Worm (Caenorhabditis elegans) whole organism, L3 larva: ENCODE measurements around the gene cat-4.

Experiments
- R02D3.7 ChIP-seq: fragments of 150-350 bp; optimal IDR thresholded peaks from 2 replicates; lab custom pipeline; 2014; ENCODE audit warnings: missing biosample characterization, missing genetic modification characterization
- ZK546.5 ChIP-seq: sonication (generic microtip); optimal IDR thresholded peaks from 2 replicates; lab custom pipeline; 2017; ENCODE audit warnings: missing biosample characterization, missing genetic modification characterization
- aly-2 ChIP-seq: fragments of 150-350 bp; optimal IDR thresholded peaks from 2 replicates; lab custom pipeline; 2014; ENCODE audit warnings: missing biosample characterization, missing genetic modification characterization
- ama-1 ChIP-seq: fragments of 150-350 bp; optimal IDR thresholded peaks from 2 replicates; lab custom pipeline; 2018
- ceh-28 ChIP-seq: fragments of 150-350 bp; optimal IDR thresholded peaks from 2 replicates; lab custom pipeline; 2014; ENCODE audit warnings: missing biosample characterization, missing genetic modification reagents, missing genetic modification characterization
- ceh-82 ChIP-seq: fragments of 150-350 bp; optimal IDR thresholded peaks from 2 replicates; lab custom pipeline; 2014; ENCODE audit warnings: missing biosample characterization, missing genetic modification characterization
- ceh-9 ChIP-seq: sonication (generic microtip); optimal IDR thresholded peaks from 2 replicates; lab custom pipeline; 2018; ENCODE audit warnings: missing biosample characterization, missing genetic modification characterization
- daf-12 ChIP-seq: fragments of 150-350 bp; optimal IDR thresholded peaks from 2 replicates; lab custom pipeline; 2014; ENCODE audit warnings: missing biosample characterization, missing genetic modification reagents, missing genetic modification characterization
- egl-27 ChIP-seq: sonication (generic microtip); optimal IDR thresholded peaks from 4 replicates; lab custom pipeline; 2017; ENCODE audit warnings: missing biosample characterization, missing genetic modification reagents, missing genetic modification characterization
- elt-1 ChIP-seq: fragments of 150-350 bp; optimal IDR thresholded peaks from 2 replicates; lab custom pipeline; 2014; ENCODE audit warnings: missing biosample characterization, missing genetic modification characterization
- elt-2 ChIP-seq: sonication (generic microtip); optimal IDR thresholded peaks from 2 replicates; lab custom pipeline; 2016; ENCODE audit warnings: missing genetic modification reagents, mild to moderate bottlenecking, missing genetic modification characterization, missing compliant biosample characterization
- elt-3 ChIP-seq, 3 experiments: fragments of 150-350 bp in 1 of 3; sonication (generic microtip) in 2 of 3; optimal IDR thresholded peaks; 2 replicates in 2 of 3; 4 replicates in 1 of 3; lab custom pipeline; 2014 to 2017; ENCODE audit warnings: missing biosample characterization in 3 of 3, missing genetic modification characterization in 3 of 3
- eor-1 ChIP-seq, 2 experiments: fragments of 150-350 bp; optimal IDR thresholded peaks; 2 replicates each; lab custom pipeline; 2014 to 2018; ENCODE audit warnings: missing biosample characterization in 2 of 2, missing genetic modification characterization in 2 of 2
- fkh-10 ChIP-seq: sonication (generic microtip); optimal IDR thresholded peaks from 2 replicates; lab custom pipeline; 2017; ENCODE audit warnings: missing biosample characterization, missing genetic modification reagents, missing genetic modification characterization
- fkh-2 ChIP-seq: fragments of 150-350 bp; optimal IDR thresholded peaks from 2 replicates; lab custom pipeline; 2014; ENCODE audit warnings: missing biosample characterization, missing genetic modification reagents, missing genetic modification characterization
- hmg-11 ChIP-seq: sonication (generic microtip); optimal IDR thresholded peaks from 2 replicates; lab custom pipeline; 2016; ENCODE audit warnings: missing genetic modification characterization, missing compliant biosample characterization
- jun-1 ChIP-seq: fragments of 150-350 bp; optimal IDR thresholded peaks from 2 replicates; lab custom pipeline; 2014; ENCODE audit warnings: missing biosample characterization, missing genetic modification reagents, missing genetic modification characterization
- lin-15B ChIP-seq: fragments of 150-350 bp; optimal IDR thresholded peaks from 2 replicates; lab custom pipeline; 2014; ENCODE audit warnings: missing biosample characterization, missing genetic modification characterization
- lin-39 ChIP-seq: fragments of 150-350 bp; optimal IDR thresholded peaks from 2 replicates; lab custom pipeline; 2018; ENCODE audit warnings: missing biosample characterization, missing genetic modification reagents, missing genetic modification characterization
- lsy-12 ChIP-seq: sonication (generic microtip); optimal IDR thresholded peaks from 2 replicates; lab custom pipeline; 2016; ENCODE audit warnings: mild to moderate bottlenecking, missing genetic modification characterization, missing compliant biosample characterization
- mdl-1 ChIP-seq: fragments of 150-350 bp; optimal IDR thresholded peaks from 2 replicates; lab custom pipeline; 2014; ENCODE audit warnings: missing biosample characterization, missing genetic modification characterization
- mml-1 ChIP-seq: fragments of 150-350 bp; sonication (generic microtip); optimal IDR thresholded peaks from 3 replicates; lab custom pipeline; 2014; ENCODE audit warnings: missing biosample characterization, missing genetic modification characterization
- nfya-1 ChIP-seq: sonication (generic microtip); optimal IDR thresholded peaks from 2 replicates; lab custom pipeline; 2017; ENCODE audit warnings: missing genetic modification characterization, mild to moderate bottlenecking, missing compliant biosample characterization, antibody characterized with exemption, moderate library complexity; ENCODE audit not compliant: insufficient read depth
- nhr-11 ChIP-seq: fragments of 150-350 bp; optimal IDR thresholded peaks from 2 replicates; lab custom pipeline; 2014; ENCODE audit warnings: missing biosample characterization, missing genetic modification characterization
- nhr-23 ChIP-seq: fragments of 150-350 bp; optimal IDR thresholded peaks from 2 replicates; lab custom pipeline; 2014; ENCODE audit warnings: missing biosample characterization, missing genetic modification reagents, missing genetic modification characterization
- nhr-237 ChIP-seq: fragments of 150-350 bp; optimal IDR thresholded peaks from 2 replicates; lab custom pipeline; 2014; ENCODE audit warnings: missing biosample characterization, missing genetic modification characterization
- nhr-25 ChIP-seq: sonication (generic microtip); optimal IDR thresholded peaks from 2 replicates; lab custom pipeline; 2017; ENCODE audit warnings: missing biosample characterization, missing genetic modification characterization
- nhr-28 ChIP-seq: fragments of 150-350 bp; optimal IDR thresholded peaks from 2 replicates; lab custom pipeline; 2014; ENCODE audit warnings: missing biosample characterization, missing genetic modification characterization
- nhr-43 ChIP-seq: sonication (generic microtip); optimal IDR thresholded peaks from 2 replicates; lab custom pipeline; 2016; ENCODE audit warnings: mild to moderate bottlenecking, missing genetic modification characterization, missing compliant biosample characterization; ENCODE audit not compliant: poor library complexity, severe bottlenecking
- nhr-76 ChIP-seq: fragments of 150-350 bp; sonication (generic microtip); optimal IDR thresholded peaks from 5 replicates; lab custom pipeline; 2014; ENCODE audit warnings: missing biosample characterization, missing genetic modification characterization
- nhr-77 ChIP-seq: fragments of 150-350 bp; optimal IDR thresholded peaks from 2 replicates; lab custom pipeline; 2014; ENCODE audit warnings: missing biosample characterization, missing genetic modification characterization
- pha-4 ChIP-seq: fragments of 150-350 bp; optimal IDR thresholded peaks from 2 replicates; lab custom pipeline; 2014; ENCODE audit warnings: missing biosample characterization, missing genetic modification reagents, missing genetic modification characterization
- sea-2 ChIP-seq: fragments of 150-350 bp; sonication (generic microtip); optimal IDR thresholded peaks from 4 replicates; lab custom pipeline; 2014; ENCODE audit warnings: missing biosample characterization, missing genetic modification reagents, missing genetic modification characterization
- skn-1 ChIP-seq: fragments of 150-350 bp; optimal IDR thresholded peaks from 2 replicates; lab custom pipeline; 2014; ENCODE audit warnings: missing biosample characterization, missing genetic modification characterization
- snpc-4 ChIP-seq: fragments of 150-350 bp; optimal IDR thresholded peaks from 2 replicates; lab custom pipeline; 2014; ENCODE audit warnings: missing biosample characterization, missing genetic modification characterization
- tbx-2 ChIP-seq: sonication (generic microtip); optimal IDR thresholded peaks from 2 replicates; lab custom pipeline; 2016; ENCODE audit warnings: mild to moderate bottlenecking, missing genetic modification characterization, missing compliant biosample characterization
- unc-39 ChIP-seq: sonication (generic microtip); optimal IDR thresholded peaks from 4 replicates; lab custom pipeline; 2017; ENCODE audit warnings: missing biosample characterization, missing genetic modification characterization
- zag-1 ChIP-seq: fragments of 150-350 bp; optimal IDR thresholded peaks from 2 replicates; lab custom pipeline; 2014; ENCODE audit warnings: missing biosample characterization, missing genetic modification characterization
- ztf-11 ChIP-seq: fragments of 150-350 bp; optimal IDR thresholded peaks from 2 replicates; lab custom pipeline; 2014; ENCODE audit warnings: missing biosample characterization, missing genetic modification characterization

Gene cat-4

DNA sequence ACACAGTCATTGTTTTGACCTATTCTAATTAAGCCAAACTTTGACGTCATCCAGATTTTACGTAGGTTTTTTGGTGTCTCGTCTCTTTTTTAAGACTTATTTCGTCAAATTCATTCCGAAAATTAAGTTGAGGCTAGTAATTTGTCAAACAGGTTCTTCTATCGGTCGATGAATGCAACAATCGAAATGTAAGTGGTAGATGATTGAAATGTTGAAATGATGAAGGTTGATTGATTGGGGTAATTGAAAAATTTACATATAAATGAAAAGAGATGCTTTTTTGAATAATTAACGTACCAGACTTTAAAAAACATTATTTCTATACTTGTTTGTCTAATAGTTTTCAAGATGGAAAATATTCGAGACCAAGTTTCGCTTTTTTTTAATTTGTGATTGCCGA lies 8.3 kb upstream of the cat-4 start:
- TF ChIP-seq ceh-82 (tag; lab: Kevin White, UChicago) (no peak), nhr-23 (tag; lab: Kevin White, UChicago) (no peak), skn-1 (tag; lab: Kevin White, UChicago) (no peak), eor-1 (tag; optimal IDR thresholded peaks at IDR 0.05; lab: Kevin White, UChicago) (no peak), nfya-1 (tag; lab: Kevin White, UChicago) (no peak), nhr-77 (tag; lab: Kevin White, UChicago) (no peak), egl-27 (tag; lab: Kevin White, UChicago) (no peak), hmg-11 (no peak), zag-1 (tag; lab: Kevin White, UChicago) (no peak), mdl-1 (no peak), lin-39 (tag; lab: Kevin White, UChicago) (no peak), nhr-28 (tag; lab: Kevin White, UChicago) (no peak), nhr-43 (tag; lab: Kevin White, UChicago) (no peak), fkh-2 (tag; lab: Kevin White, UChicago) (no peak), tbx-2 (tag; lab: Kevin White, UChicago) (no peak)

ce11 chrV:10557094-10557493 lies 7.6 kb upstream of the cat-4 start:
- TF ChIP-seq elt-1 (tag; lab: Kevin White, UChicago), result no peak
- TF ChIP-seq ceh-28 (tag; lab: Kevin White, UChicago), result no peak
- TF ChIP-seq fkh-2 (tag; lab: Kevin White, UChicago), result no peak
- no peak for TF ChIP-seq nhr-237 (tag; lab: Kevin White, UChicago)
- no peak for TF ChIP-seq daf-12 (tag; lab: Kevin White, UChicago)
- no peak for TF ChIP-seq fkh-10 (GFP tag; lab: Kevin White, UChicago)
- TF ChIP-seq mml-1 (tag; lab: Kevin White, UChicago), result no peak
- no peak for TF ChIP-seq nhr-77 (tag; lab: Kevin White, UChicago)
- no peak for TF ChIP-seq nhr-76 (tag; lab: Kevin White, UChicago)
- TF ChIP-seq nhr-23 (tag; lab: Kevin White, UChicago), result peak; percentile 40
- no peak for TF ChIP-seq jun-1 (tag; lab: Kevin White, UChicago)
- no peak for TF ChIP-seq skn-1 (tag; lab: Kevin White, UChicago)
- no peak for TF ChIP-seq zag-1 (tag; lab: Kevin White, UChicago)
- no peak for TF ChIP-seq pha-4
- no peak for TF ChIP-seq ama-1 (lab: Kevin White, UChicago)
- TF ChIP-seq ZK546.5, result no peak
- TF ChIP-seq nhr-25 (tag; lab: Kevin White, UChicago), result peak; percentile 24
- TF ChIP-seq ztf-11, result no peak
- no peak for TF ChIP-seq ceh-9 (tag; lab: Kevin White, UChicago)
- peak in 1 of 3 experiments; percentile 55 for TF ChIP-seq elt-3 (tag; optimal IDR thresholded peaks at IDR 0.05; lab: Kevin White, UChicago)
- TF ChIP-seq aly-2, result no peak
- TF ChIP-seq eor-1 (tag; optimal IDR thresholded peaks at IDR 0.05; lab: Kevin White, UChicago), result no peak
- TF ChIP-seq nhr-11, result no peak
- no peak for TF ChIP-seq snpc-4 (tag; lab: Kevin White, UChicago)
- no peak for TF ChIP-seq sea-2 (GFP tag; lab: Kevin White, UChicago)
- TF ChIP-seq unc-39 (tag; lab: Kevin White, UChicago), result no peak

DNA sequence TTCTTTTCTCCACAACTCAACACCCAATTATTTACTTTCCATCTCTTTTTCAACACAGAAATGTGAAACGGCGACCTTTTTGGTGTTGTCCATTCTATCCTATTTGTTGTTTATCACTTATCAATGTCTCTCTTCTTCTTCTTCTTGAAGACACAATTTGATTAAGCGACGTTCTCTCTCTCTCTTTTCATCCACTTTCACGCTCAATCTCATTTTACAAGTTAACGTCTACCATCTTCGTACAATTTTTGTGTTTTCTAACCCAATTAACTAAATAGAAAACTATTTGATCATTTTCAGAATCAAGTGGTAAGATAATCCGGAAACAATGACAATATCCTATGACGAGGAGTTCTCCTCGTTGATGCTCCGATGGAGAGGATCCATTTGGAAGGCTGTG lies 7.0 kb upstream of the cat-4 start, which contains the start of gene best-14:
best-14 (plus strand) TSS at position 301 of the 400 bp plus-strand sequence.
- TF ChIP-seq R02D3.7 (tag; lab: Kevin White, UChicago) (no peak), ceh-9 (tag; lab: Kevin White, UChicago) (no peak), nhr-76 (tag; lab: Kevin White, UChicago) (no peak), elt-2 (tag; lab: Kevin White, UChicago) (no peak)

- TF ChIP-seq eor-1 (tag; optimal IDR thresholded peaks at IDR 0.05; lab: Kevin White, UChicago), result no peak
- TF ChIP-seq aly-2, result no peak
- TF ChIP-seq nhr-25 (tag; lab: Kevin White, UChicago), result no peak
- no peak for TF ChIP-seq nhr-76 (tag; lab: Kevin White, UChicago)
- TF ChIP-seq elt-1 (tag; lab: Kevin White, UChicago), result no peak
- no peak for TF ChIP-seq ceh-28 (tag; lab: Kevin White, UChicago)
- no peak for TF ChIP-seq mdl-1
- no peak for TF ChIP-seq lin-15B
- TF ChIP-seq lin-39 (tag; lab: Kevin White, UChicago), result no peak
- TF ChIP-seq ama-1 (lab: Kevin White, UChicago), result no peak
- TF ChIP-seq ZK546.5, result no peak
- no peak for TF ChIP-seq daf-12 (tag; lab: Kevin White, UChicago)
- no peak for TF ChIP-seq zag-1 (tag; lab: Kevin White, UChicago)
- no peak for TF ChIP-seq egl-27 (tag; lab: Kevin White, UChicago)
- no peak for TF ChIP-seq lsy-12 (tag; lab: Kevin White, UChicago)
Observed at ce11 chrV:10560621-10561020, 4.1 kb upstream of the cat-4 start, which contains the start of gene col-152. col-152 (plus strand) TSS chrV:10560921.
